Worm (Caenorhabditis elegans): ENCODE results near the gene ZK593.3.

Gene ZK593.3

ce11 chrIV:10918877-10919560, 3.5 kb downstream of the ZK593.3 start:
- peak; percentile 58 for TF ChIP-seq dpl-1 (GFP tag; optimal IDR thresholded peaks at IDR 0.05)
- no peak for TF ChIP-seq unc-39 (tag; optimal IDR thresholded peaks at IDR 0.05)
- no peak for TF ChIP-seq ceh-32 (tag; optimal IDR thresholded peaks at IDR 0.05; ENCODE audit: poor library complexity)
- TF ChIP-seq attf-4 (tag; optimal IDR thresholded peaks at IDR 0.05), result no peak
- peak; percentile 40 for TF ChIP-seq fkh-10 (GFP tag; optimal IDR thresholded peaks at IDR 0.05)
- peak; percentile 96 for TF ChIP-seq hlh-30 (tag; optimal IDR thresholded peaks at IDR 0.05; ENCODE audit: insufficient read depth)
- peak in 1 of 2 experiments; percentile 35 for TF ChIP-seq daf-16 (GFP tag; optimal IDR thresholded peaks at IDR 0.05)
- peak; percentile 62 for TF ChIP-seq daf-16 (tag; optimal IDR thresholded peaks at IDR 0.05)
- peak; percentile 75 for TF ChIP-seq ctbp-1 (GFP tag; IDR thresholded peaks at IDR 0.05)
- TF ChIP-seq F37D6.2 (tag; optimal IDR thresholded peaks at IDR 0.05), result peak; percentile 31
- peak; percentile 99 for TF ChIP-seq aha-1 (tag)
- peak; percentile 50 to 75 for TF ChIP-seq lsy-2 (tag; optimal IDR thresholded peaks at IDR 0.05)
- no peak for TF ChIP-seq daf-12 (tag; optimal IDR thresholded peaks at IDR 0.05)
- peak; percentile 76 for TF ChIP-seq ama-1 (optimal IDR thresholded peaks at IDR 0.05)
- no peak for TF ChIP-seq ceh-62 (tag; optimal IDR thresholded peaks at IDR 0.05)
- no peak for TF ChIP-seq fos-1 (tag; optimal IDR thresholded peaks at IDR 0.05)
- TF ChIP-seq lir-3 (tag; optimal IDR thresholded peaks at IDR 0.05), result no peak
- TF ChIP-seq pha-4 (GFP tag; IDR thresholded peaks at IDR 0.05), result no peak
- peak; percentile 74 for TF ChIP-seq pha-4 (tag; optimal IDR thresholded peaks at IDR 0.05)
- TF ChIP-seq rbr-2 (tag; optimal IDR thresholded peaks at IDR 0.05), result no peak
- no peak for TF ChIP-seq jun-1 (tag; optimal IDR thresholded peaks at IDR 0.05)
- peak; percentile 35 for TF ChIP-seq spr-3 (GFP tag; optimal IDR thresholded peaks at IDR 0.05)
- TF ChIP-seq mes-2 (tag; optimal IDR thresholded peaks at IDR 0.05; ENCODE audit: poor library complexity, severe bottlenecking), result peak; percentile 66
- TF ChIP-seq nhr-77 (tag; optimal IDR thresholded peaks at IDR 0.05), result peak; percentile 53
- TF ChIP-seq nhr-111 (GFP tag; optimal IDR thresholded peaks at IDR 0.05), result no peak
- TF ChIP-seq ztf-11 (tag; optimal IDR thresholded peaks at IDR 0.05), result no peak
- no peak for TF ChIP-seq Y5F2A.4 (GFP tag; optimal IDR thresholded peaks at IDR 0.05)
- TF ChIP-seq hlh-11 (tag; optimal IDR thresholded peaks at IDR 0.05), result peak; percentile 93
- 0 out of 2 replicates have a peak, but pooled peaks have one; percentile 39 for TF ChIP-seq T26A8.4 (GFP tag; IDR thresholded peaks at IDR 0.05)
- TF ChIP-seq dve-1 (tag; optimal IDR thresholded peaks at IDR 0.05; ENCODE audit: insufficient read depth), result peak; percentile 76
- no peak for TF ChIP-seq mxl-2 (GFP tag; conservative IDR thresholded peaks at IDR 0.05)
- peak; percentile 25 to 90 for TF ChIP-seq mdl-1 (tag; optimal IDR thresholded peaks at IDR 0.05)
- TF ChIP-seq snpc-1.2 (GFP tag; IDR thresholded peaks at IDR 0.05), result 0 out of 2 replicates have a peak, but pooled peaks have one; percentile 44
- TF ChIP-seq daf-8 (GFP tag; IDR thresholded peaks at IDR 0.05), result no peak
- TF ChIP-seq ceh-20 (GFP tag; IDR thresholded peaks at IDR 0.05), result peak; percentile 53; the same call in 1 of the 2 replicates
- TF ChIP-seq nhr-48 (tag; optimal IDR thresholded peaks at IDR 0.05), result peak; percentile 25
- no peak for TF ChIP-seq dmd-8 (GFP tag; IDR thresholded peaks at IDR 0.05)
- no peak for TF ChIP-seq lim-7 (GFP tag; IDR thresholded peaks at IDR 0.05)
- 0 out of 2 replicates have a peak, but pooled peaks have one; percentile 27 for TF ChIP-seq daf-19 (GFP tag; conservative IDR thresholded peaks at IDR 0.05)
- TF ChIP-seq aly-2 (tag; optimal IDR thresholded peaks at IDR 0.05), result no peak
- no peak for TF ChIP-seq D1046.2 (GFP tag; IDR thresholded peaks at IDR 0.05)
- TF ChIP-seq ZK546.5 (tag; optimal IDR thresholded peaks at IDR 0.05), result no peak
- TF ChIP-seq ceh-44 (GFP tag; IDR thresholded peaks at IDR 0.05), result 0 out of 2 replicates have a peak, but pooled peaks have one; percentile 4
- peak; percentile 76 for TF ChIP-seq nhr-28 (tag; optimal IDR thresholded peaks at IDR 0.05)
- TF ChIP-seq nhr-11 (tag; optimal IDR thresholded peaks at IDR 0.05), result peak; percentile 77
- TF ChIP-seq ZK337.2 (GFP tag; IDR thresholded peaks at IDR 0.05), result no peak
- no peak for TF ChIP-seq F10B5.3 (tag; optimal IDR thresholded peaks at IDR 0.05)
- TF ChIP-seq zag-1 (tag; optimal IDR thresholded peaks at IDR 0.05), result no peak
- peak; percentile 41 for TF ChIP-seq lin-13 (GFP tag; optimal IDR thresholded peaks at IDR 0.05)
- no peak for TF ChIP-seq php-3 (GFP tag; IDR thresholded peaks at IDR 0.05)
- TF ChIP-seq lin-38 (GFP tag; IDR thresholded peaks at IDR 0.05), result peak; percentile 87

All from whole organism, L4 larva.